Fruit fly (Drosophila melanogaster) whole organism, prepupa: ENCODE results near the gene CG10348.

ENCODE experiments used
- CG10631 ChIP-seq: fragments of 200-800 bp; sonication (Bioruptor generic); optimal IDR thresholded peaks from 2 replicates; lab custom pipeline; 2016; ENCODE audit warnings: missing biosample characterization, missing genetic modification characterization
- CG10669 ChIP-seq: fragments of 200-800 bp; sonication (Bioruptor generic); optimal IDR thresholded peaks from 3 replicates; lab custom pipeline; 2018; ENCODE audit warnings: missing biosample characterization, mild to moderate bottlenecking, missing genetic modification characterization, moderate library complexity
- CG11294 ChIP-seq: fragments of 200-800 bp; sonication (Bioruptor generic); IDR thresholded peaks from 2 replicates; pipeline ENCODE4 v1.3.6; 2022; ENCODE audit warnings: missing biosample characterization, missing genetic modification characterization
- CG11902 ChIP-seq: fragments of 200-800 bp; sonication (Bioruptor generic); optimal IDR thresholded peaks from 3 replicates; lab custom pipeline; 2016; ENCODE audit warnings: missing biosample characterization, missing genetic modification characterization
- CG15336 ChIP-seq: fragments of 200-800 bp; sonication (Bioruptor generic); IDR thresholded peaks from 2 replicates; pipeline ENCODE4 v1.3.6; 2022; ENCODE audit warnings: missing biosample characterization, missing genetic modification characterization
- CG31627 ChIP-seq: fragments of 200-800 bp; sonication (Bioruptor generic); optimal IDR thresholded peaks from 3 replicates; lab custom pipeline; 2016; ENCODE audit warnings: missing biosample characterization, missing genetic modification characterization
- CG32006 ChIP-seq: fragments of 200-800 bp; sonication (Bioruptor generic); optimal IDR thresholded peaks from 3 replicates; lab custom pipeline; 2017; ENCODE audit warnings: missing biosample characterization, mild to moderate bottlenecking, missing genetic modification characterization
- CG34406 ChIP-seq: fragments of 200-800 bp; sonication (Bioruptor generic); optimal IDR thresholded peaks from 3 replicates; lab custom pipeline; 2016; ENCODE audit warnings: missing biosample characterization, missing genetic modification characterization
- CG3919 ChIP-seq: fragments of 200-800 bp; sonication (Bioruptor generic); optimal IDR thresholded peaks from 3 replicates; lab custom pipeline; 2016; ENCODE audit warnings: missing biosample characterization, missing genetic modification characterization
- CG6163 ChIP-seq: fragments of 200-800 bp; sonication (Bioruptor generic); IDR thresholded peaks from 3 replicates; pipeline ENCODE4 v1.3.6; 2022; ENCODE audit warnings: missing biosample characterization, missing genetic modification characterization
- CG6276 ChIP-seq: fragments of 200-800 bp; sonication (Bioruptor generic); optimal IDR thresholded peaks from 2 replicates; lab custom pipeline; 2017; ENCODE audit warnings: missing biosample characterization, mild to moderate bottlenecking, missing genetic modification characterization
- CG6808 ChIP-seq: fragments of 200-800 bp; sonication (Bioruptor generic); optimal IDR thresholded peaks from 3 replicates; lab custom pipeline; 2017; ENCODE audit warnings: missing biosample characterization, missing genetic modification characterization, mild to moderate bottlenecking, moderate library complexity, missing genetic modification reagents
- CG8119 ChIP-seq: fragments of 200-800 bp; sonication (Bioruptor generic); IDR thresholded peaks from 3 replicates; pipeline ENCODE4 v1.3.6; 2022; ENCODE audit warnings: missing biosample characterization, missing genetic modification characterization
- CG8632 ChIP-seq: fragments of 200-800 bp; sonication (Bioruptor generic); optimal IDR thresholded peaks from 3 replicates; lab custom pipeline; 2016; ENCODE audit warnings: missing biosample characterization, missing genetic modification characterization
- Eip78C ChIP-seq: fragments of 200-800 bp; sonication (Bioruptor generic); peaks from one replicate; lab custom pipeline; 2016; ENCODE audit warnings: missing biosample characterization, missing genetic modification characterization
- Ets21C ChIP-seq: fragments of 200-800 bp; sonication (Bioruptor generic); optimal IDR thresholded peaks from 3 replicates; lab custom pipeline; 2016; ENCODE audit warnings: missing biosample characterization, missing genetic modification characterization
- Hr38 ChIP-seq: sonication (Bioruptor generic); optimal IDR thresholded peaks from 2 replicates; lab custom pipeline; 2016; ENCODE audit warnings: missing biosample characterization, missing genetic modification characterization
- Hr39 ChIP-seq: fragments of 200-800 bp; sonication (Bioruptor generic); optimal IDR thresholded peaks from 2 replicates; lab custom pipeline; 2016; ENCODE audit warnings: missing biosample characterization, missing genetic modification characterization
- Hr4 ChIP-seq: fragments of 200-800 bp; sonication (Bioruptor generic); optimal IDR thresholded peaks from 3 replicates; lab custom pipeline; 2016; ENCODE audit warnings: missing biosample characterization, missing genetic modification characterization
- Lpt ChIP-seq: fragments of 200-800 bp; sonication (Bioruptor generic); optimal IDR thresholded peaks from 3 replicates; lab custom pipeline; 2016; ENCODE audit warnings: missing biosample characterization, missing genetic modification characterization
- OdsH ChIP-seq: fragments of 200-800 bp; sonication (Bioruptor generic); optimal IDR thresholded peaks from 3 replicates; lab custom pipeline; 2016; ENCODE audit warnings: missing biosample characterization, missing genetic modification characterization
- Sox102F ChIP-seq: fragments of 200-800 bp; sonication (Bioruptor generic); optimal IDR thresholded peaks from 2 replicates; lab custom pipeline; 2016; ENCODE audit warnings: missing biosample characterization, mild to moderate bottlenecking, missing genetic modification characterization
- Sox14 ChIP-seq: fragments of 200-800 bp; sonication (Bioruptor generic); optimal IDR thresholded peaks from 3 replicates; lab custom pipeline; 2016; ENCODE audit warnings: missing biosample characterization, missing genetic modification characterization
- Sox15 ChIP-seq: fragments of 200-800 bp; sonication (Bioruptor generic); optimal IDR thresholded peaks from 3 replicates; lab custom pipeline; 2016; ENCODE audit warnings: missing biosample characterization, missing genetic modification characterization
- achi ChIP-seq: fragments of 200-800 bp; sonication (Bioruptor generic); optimal IDR thresholded peaks from 3 replicates; lab custom pipeline; 2016; ENCODE audit warnings: missing biosample characterization, missing genetic modification characterization
- cyc ChIP-seq: fragments of 200-800 bp; sonication (Bioruptor generic); optimal IDR thresholded peaks from 3 replicates; lab custom pipeline; 2016; ENCODE audit warnings: missing biosample characterization, missing genetic modification characterization
- dac ChIP-seq: fragments of 200-800 bp; sonication (Bioruptor generic); optimal IDR thresholded peaks from 2 replicates; lab custom pipeline; 2017; ENCODE audit warnings: missing biosample characterization, mild to moderate bottlenecking, missing genetic modification characterization
- dsx ChIP-seq: fragments of 200-800 bp; optimal IDR thresholded peaks from 3 replicates; lab custom pipeline; 2019; ENCODE audit warnings: missing biosample characterization, mild to moderate bottlenecking, missing genetic modification characterization, moderate library complexity; ENCODE audit not compliant: poor library complexity, severe bottlenecking
- eg ChIP-seq: fragments of 200-800 bp; sonication (Bioruptor generic); IDR thresholded peaks from 3 replicates; pipeline ENCODE4 v1.3.6; 2022; ENCODE audit warnings: missing biosample characterization, missing genetic modification characterization
- fd59A ChIP-seq: fragments of 200-800 bp; sonication (Bioruptor generic); optimal IDR thresholded peaks from 2 replicates; lab custom pipeline; 2017; ENCODE audit warnings: missing biosample characterization, mild to moderate bottlenecking, missing genetic modification characterization, missing genetic modification reagents
- fd85E ChIP-seq: fragments of 200-800 bp; sonication (Bioruptor generic); optimal IDR thresholded peaks from 3 replicates; lab custom pipeline; 2016; ENCODE audit warnings: missing biosample characterization, missing genetic modification characterization
- fkh ChIP-seq: fragments of 200-800 bp; sonication (Bioruptor generic); optimal IDR thresholded peaks from 3 replicates; lab custom pipeline; 2017; ENCODE audit warnings: missing biosample characterization, mild to moderate bottlenecking, missing genetic modification characterization, moderate library complexity
- lz ChIP-seq: fragments of 200-800 bp; sonication (Bioruptor generic); optimal IDR thresholded peaks from 3 replicates; lab custom pipeline; 2016; ENCODE audit warnings: missing biosample characterization, missing genetic modification characterization
- salr ChIP-seq, 2 experiments: fragments of 200-800 bp; sonication (Bioruptor generic); optimal IDR thresholded peaks; 3 replicates each; lab custom pipeline; 2016 to 2018; ENCODE audit warnings: missing biosample characterization in 2 of 2, missing genetic modification characterization in 2 of 2, mild to moderate bottlenecking in 1 of 2
- ss ChIP-seq, 2 experiments: fragments of 200-800 bp; sonication (Bioruptor generic); optimal IDR thresholded peaks; 2 replicates in 1 of 2; 3 replicates in 1 of 2; lab custom pipeline; 2017 to 2018; ENCODE audit warnings: mild to moderate bottlenecking in 2 of 2, missing biosample characterization in 2 of 2, missing genetic modification characterization in 2 of 2, moderate library complexity in 1 of 2
- svp ChIP-seq: fragments of 200-800 bp; sonication (Bioruptor generic); peaks from one replicate; lab custom pipeline; 2016; ENCODE audit warnings: missing biosample characterization, missing genetic modification characterization

The CG10348 gene

DNA sequence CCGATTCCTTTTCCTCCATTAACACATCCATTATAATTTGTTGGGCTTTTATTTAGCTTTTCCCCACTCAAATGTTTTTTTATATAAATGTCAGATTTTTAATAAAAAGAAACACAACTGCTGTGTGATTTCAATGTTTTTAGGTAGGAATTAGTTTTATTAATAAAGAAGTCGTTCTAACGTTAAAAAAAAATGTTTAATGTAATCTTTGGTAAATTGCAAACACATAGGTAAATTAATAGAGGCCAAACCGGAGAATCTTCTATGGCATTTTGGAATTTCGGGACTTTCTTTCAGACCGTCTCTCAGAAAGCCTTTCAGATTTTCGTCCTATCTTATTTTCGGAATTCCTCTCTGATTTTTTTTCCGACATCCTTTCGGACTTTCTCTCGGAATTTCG lies 59.1 kb downstream of the CG10348 start, which contains the start of gene CG43339:
TSS of gene CG43339 (minus strand) at position 101 of the 400 bp plus-strand sequence.
- TF ChIP-seq CG31627 (GFP tag; lab: Kevin White, UChicago) (no peak), CG11902 (GFP tag; lab: Kevin White, UChicago) (no peak), achi (GFP tag; lab: Kevin White, UChicago) (no peak), Hr39 (GFP tag; lab: Kevin White, UChicago) (no peak), CG32006 (GFP tag; lab: Kevin White, UChicago) (no peak), OdsH (GFP tag; lab: Kevin White, UChicago) (no peak), CG15336 (no peak), CG8632 (GFP tag; lab: Kevin White, UChicago) (no peak), Sox15 (GFP tag; lab: Kevin White, UChicago) (no peak), CG8119 (GFP tag; lab: Robert Waterston, UW) (no peak)
- TF ChIP-seq, all 60 proteins: peak for 0

DNA sequence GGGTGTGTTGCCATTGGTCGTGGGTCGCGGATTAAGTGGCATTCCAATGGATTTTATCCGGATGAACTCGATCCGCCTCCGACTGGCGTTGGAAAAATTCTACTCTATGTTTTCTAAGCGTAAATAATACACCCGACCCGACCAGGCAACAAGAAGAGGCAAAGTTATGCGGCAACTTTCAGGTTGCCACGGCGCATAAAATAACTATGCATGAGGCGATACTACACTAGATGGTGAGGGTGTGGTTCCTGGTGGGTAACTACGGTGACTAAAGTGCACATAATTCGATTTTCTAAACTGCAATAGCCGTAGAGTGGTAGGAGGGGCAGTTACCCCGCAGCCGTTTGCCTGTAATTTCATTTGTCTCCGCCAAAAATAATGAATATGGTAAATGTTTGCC lies 61.2 kb downstream of the CG10348 start, which contains the start of gene CG43338:
TSS of gene CG43338 (minus strand) at position 101 of the 400 bp plus-strand sequence.
- TF ChIP-seq dsx (GFP tag; lab: Kevin White, UChicago) (no peak), CG3919 (GFP tag; lab: Kevin White, UChicago) (no peak), fd59A (GFP tag; lab: Kevin White, UChicago) (no peak), eg (GFP tag; lab: Robert Waterston, UW) (no peak), fd85E (GFP tag; lab: Kevin White, UChicago) (no peak), Sox102F (no peak), CG31627 (GFP tag; lab: Kevin White, UChicago) (no peak), OdsH (GFP tag; lab: Kevin White, UChicago) (no peak), ss (GFP tag; optimal IDR thresholded peaks at IDR 0.05; lab: Kevin White, UChicago) (no peak), Hr38 (no peak), dac (GFP tag; lab: Kevin White, UChicago) (no peak), Sox14 (no peak), CG11294 (no peak), CG11902 (GFP tag; lab: Kevin White, UChicago) (no peak), CG10669 (GFP tag; lab: Kevin White, UChicago) (no peak)

DNA sequence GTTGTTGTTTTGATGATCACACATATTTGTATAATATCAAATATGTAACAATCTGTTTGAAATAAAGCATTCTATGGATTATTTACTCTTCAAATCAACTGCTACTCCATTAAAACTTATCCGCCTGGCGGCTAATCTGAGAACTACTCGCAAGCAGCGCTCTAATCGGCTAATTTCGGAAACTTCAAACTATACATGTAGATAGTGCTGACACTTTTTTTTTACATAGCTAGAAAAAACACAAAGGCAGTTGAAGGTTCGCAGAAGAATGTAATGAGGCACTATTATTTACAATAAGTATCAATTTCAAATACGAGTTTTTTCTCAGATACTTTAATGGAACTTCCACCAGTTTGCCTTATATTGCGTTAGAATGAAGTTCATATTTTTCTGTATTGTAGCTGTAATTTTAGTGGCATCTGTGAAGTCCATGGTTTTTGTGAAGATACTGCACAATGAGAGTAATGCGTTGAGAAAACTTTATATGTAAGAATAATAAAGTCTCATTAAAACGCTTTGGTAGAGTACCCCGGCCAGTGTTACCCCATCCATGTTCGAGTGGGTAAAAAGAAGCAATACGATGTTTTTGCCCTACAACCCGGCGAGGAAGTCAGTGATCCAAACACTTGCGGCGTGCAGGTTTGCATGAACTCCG lies 66.2 kb downstream of the CG10348 start:
- TF ChIP-seq OdsH (GFP tag; lab: Kevin White, UChicago) = peak; percentile 50
- TF ChIP-seq CG6276 (GFP tag; lab: Kevin White, UChicago) = no peak
- TF ChIP-seq svp = peak; percentile 41
- peak; percentile 28 for TF ChIP-seq CG10631 (GFP tag; lab: Kevin White, UChicago)
- peak; percentile 35 for TF ChIP-seq Hr39 (GFP tag; lab: Kevin White, UChicago)
- peak; percentile 54 for TF ChIP-seq CG31627 (GFP tag; lab: Kevin White, UChicago)
- peak; percentile 67 for TF ChIP-seq CG3919 (GFP tag; lab: Kevin White, UChicago)
- peak; percentile 44 for TF ChIP-seq lz
- peak; percentile 64 for TF ChIP-seq Eip78C (GFP tag; lab: Kevin White, UChicago)
- peak in 1 of 2 experiments; percentile 45 for TF ChIP-seq salr (GFP tag; optimal IDR thresholded peaks at IDR 0.05; lab: Kevin White, UChicago)
- no peak for TF ChIP-seq CG6163 (GFP tag; lab: Robert Waterston, UW)
- TF ChIP-seq CG6808 (GFP tag; lab: Kevin White, UChicago) = no peak
- TF ChIP-seq CG8119 (GFP tag; lab: Robert Waterston, UW) = no peak
- TF ChIP-seq CG10669 (GFP tag; lab: Kevin White, UChicago) = peak; percentile 3
- no peak for TF ChIP-seq Lpt (GFP tag; lab: Kevin White, UChicago)
- peak; percentile 16 for TF ChIP-seq Ets21C (GFP tag; lab: Kevin White, UChicago)
- no peak for TF ChIP-seq CG34406 (GFP tag; lab: Kevin White, UChicago)
- peak; percentile 83 for TF ChIP-seq fkh (GFP tag; lab: Kevin White, UChicago)
- TF ChIP-seq Hr4 (GFP tag; lab: Kevin White, UChicago) = peak; percentile 20
- TF ChIP-seq cyc (GFP tag; lab: Kevin White, UChicago) = peak; percentile 68
